Worm (Caenorhabditis elegans) whole organism, early embryonic: ENCODE data around the gene snr-3.

Experiments used
- B0310.2 ChIP-seq: sonication (generic microtip); optimal IDR thresholded peaks from 2 replicates; lab custom pipeline; 2016; ENCODE audit warnings: mild to moderate bottlenecking, missing genetic modification characterization, missing compliant biosample characterization
- F13C5.2 ChIP-seq: sonication (generic microtip); optimal IDR thresholded peaks from 2 replicates; lab custom pipeline; 2017; ENCODE audit warnings: mild to moderate bottlenecking, missing genetic modification characterization, inconsistent platforms, missing compliant biosample characterization
- aly-1 ChIP-seq: sonication (generic microtip); optimal IDR thresholded peaks from 2 replicates; lab custom pipeline; 2016; ENCODE audit warnings: missing genetic modification characterization, missing compliant biosample characterization
- ama-1 ChIP-seq: fragments of 150-350 bp; optimal IDR thresholded peaks from 2 replicates; lab custom pipeline; 2014
- ceh-13 ChIP-seq: fragments of 200-800 bp; sonication (Bioruptor generic); optimal IDR thresholded peaks from 2 replicates; lab custom pipeline; 2018; ENCODE audit warnings: mild to moderate bottlenecking, missing genetic modification characterization, missing compliant biosample characterization
- ceh-36 ChIP-seq: sonication (generic microtip); optimal IDR thresholded peaks from 2 replicates; lab custom pipeline; 2016; ENCODE audit warnings: missing genetic modification characterization, inconsistent platforms, missing compliant biosample characterization
- ets-7 ChIP-seq: sonication (generic microtip); optimal IDR thresholded peaks from 2 replicates; lab custom pipeline; 2016; ENCODE audit warnings: missing genotype, missing genetic modification characterization, missing compliant biosample characterization
- flt-1 ChIP-seq: fragments of 200-800 bp; sonication (Bioruptor generic); IDR thresholded peaks from 2 replicates; pipeline ENCODE4 v1.3.6; 2022; ENCODE audit warnings: missing genetic modification characterization, missing compliant biosample characterization
- hmbx-1 ChIP-seq: sonication (generic microtip); optimal IDR thresholded peaks from 2 replicates; lab custom pipeline; 2016; ENCODE audit warnings: mild to moderate bottlenecking, missing genetic modification characterization, missing compliant biosample characterization
- hmg-4 ChIP-seq: fragments of 200-800 bp; sonication (Bioruptor generic); optimal IDR thresholded peaks from 2 replicates; lab custom pipeline; 2018; ENCODE audit warnings: mild to moderate bottlenecking, missing genetic modification characterization, missing compliant biosample characterization
- hnd-1 ChIP-seq: sonication (generic microtip); optimal IDR thresholded peaks from 2 replicates; lab custom pipeline; 2016; ENCODE audit warnings: missing genetic modification characterization, missing compliant biosample characterization
- pes-1 ChIP-seq: fragments of 200-800 bp; sonication (Bioruptor generic); IDR thresholded peaks from 2 replicates; pipeline ENCODE4 v1.3.6; 2022; ENCODE audit warnings: missing genetic modification reagents, missing genetic modification characterization, missing compliant biosample characterization
- scrt-1 ChIP-seq: fragments of 200-800 bp; sonication (Bioruptor generic); IDR thresholded peaks from 2 replicates; pipeline ENCODE4 v1.3.6; 2022; ENCODE audit warnings: missing genetic modification characterization, missing compliant biosample characterization
- sea-1 ChIP-seq: fragments of 200-800 bp; sonication (Bioruptor generic); conservative IDR thresholded peaks from 2 replicates; pipeline ENCODE4 v1.3.6; 2022; ENCODE audit warnings: missing genetic modification characterization, missing compliant biosample characterization
- tbx-11 ChIP-seq: fragments of 200-800 bp; sonication (Bioruptor generic); IDR thresholded peaks from 2 replicates; pipeline ENCODE4 v1.3.6; 2022; ENCODE audit warnings: missing genetic modification characterization, missing compliant biosample characterization
- tbx-37 ChIP-seq: fragments of 200-800 bp; sonication (Bioruptor generic); conservative IDR thresholded peaks from 2 replicates; pipeline ENCODE4 v1.3.6; 2022; ENCODE audit warnings: missing genetic modification reagents, missing genetic modification characterization, missing compliant biosample characterization
- tra-4 ChIP-seq: sonication (generic microtip); optimal IDR thresholded peaks from 2 replicates; lab custom pipeline; 2017; ENCODE audit warnings: missing genetic modification characterization, missing compliant biosample characterization

snr-3 gene

DNA sequence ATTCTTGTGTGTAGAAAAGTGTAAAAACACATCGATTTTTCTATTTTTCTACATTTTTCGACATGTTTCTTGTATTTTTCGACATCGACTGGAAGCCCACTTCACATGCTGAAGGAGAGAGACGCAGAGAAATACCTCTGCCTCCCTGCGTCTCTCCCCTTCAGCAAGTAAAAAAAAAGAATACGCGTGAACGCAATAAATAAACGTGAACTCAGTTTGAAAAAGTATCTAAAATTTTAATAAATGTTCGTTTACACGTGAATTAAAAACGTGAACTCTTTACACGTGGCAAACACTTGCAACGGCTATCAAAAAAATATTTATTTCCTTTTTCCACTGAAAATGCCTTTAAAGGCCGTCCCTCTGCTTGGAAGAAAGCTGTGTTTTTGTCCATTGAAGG lies 13.3 kb upstream of the snr-3 start, which contains the start of gene R05G9.1:
TSS of gene R05G9.1 (plus strand) at position 343 of the 400 bp plus-strand sequence.
- no peak for TF ChIP-seq hnd-1 (tag; lab: Kevin White, UChicago)

DNA sequence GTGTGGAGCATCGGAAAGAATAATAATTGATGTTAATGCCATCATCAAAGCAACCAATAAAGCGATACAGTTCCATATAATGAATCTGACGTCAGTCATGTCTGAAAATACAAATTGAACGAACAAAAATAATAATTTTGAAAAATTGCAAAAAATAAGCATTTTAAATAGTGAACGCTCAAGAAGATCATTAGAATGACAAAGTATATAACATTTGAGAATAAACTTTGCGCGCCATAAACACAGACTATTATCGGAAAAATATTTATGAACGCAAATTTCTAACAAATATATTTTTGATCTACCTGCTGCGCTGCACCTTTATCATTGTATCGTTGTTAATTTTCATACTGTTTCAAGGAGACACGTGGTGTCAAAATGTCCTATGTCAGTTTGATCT lies 11.9 kb upstream of the snr-3 start, which contains the start of gene R05G9.3:
TSS of gene R05G9.3 (minus strand) at position 101 of the 400 bp plus-strand sequence.
- TF ChIP-seq F13C5.2 (tag; lab: Kevin White, UChicago) (no peak), hmbx-1 (tag; lab: Kevin White, UChicago) (no peak), tbx-37 (GFP tag; lab: Robert Waterston, UW) (no peak), ets-7 (no peak), sea-1 (GFP tag; lab: Robert Waterston, UW) (no peak), B0310.2 (tag; lab: Kevin White, UChicago) (no peak), scrt-1 (no peak), ceh-36 (tag; lab: Kevin White, UChicago) (no peak), tbx-11 (no peak), tra-4 (no peak), hnd-1 (tag; lab: Kevin White, UChicago) (no peak), ceh-13 (no peak), aly-1 (tag; lab: Kevin White, UChicago) (no peak), flt-1 (no peak), hmg-4 (GFP tag; lab: Kevin White, UChicago) (no peak)

DNA sequence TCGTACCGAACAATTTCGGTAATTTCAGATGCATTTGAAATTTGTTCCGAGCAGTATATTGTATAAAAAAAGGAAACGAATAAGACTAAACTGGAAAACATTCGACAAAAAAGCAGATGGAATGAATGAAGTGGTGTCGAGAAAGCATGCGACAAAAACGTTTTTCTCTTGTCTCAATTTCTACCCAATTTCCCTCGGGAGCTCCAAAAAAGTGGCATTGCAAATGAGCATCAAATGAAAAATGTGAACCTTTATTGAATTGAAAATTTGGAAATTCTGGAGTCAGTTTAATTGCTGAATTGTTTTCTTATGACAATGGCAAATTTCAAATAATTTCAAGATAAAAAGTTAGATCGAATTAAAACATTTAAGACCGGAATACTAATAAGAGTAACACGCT lies 10.6 kb upstream of the snr-3 start, which contains the start of gene R05G9.5:
TSS of gene R05G9.5 (minus strand) at position 101 of the 400 bp plus-strand sequence.
- no peak for TF ChIP-seq ama-1 (lab: Kevin White, UChicago)
- TF ChIP-seq F13C5.2 (tag; lab: Kevin White, UChicago), result no peak
- TF ChIP-seq ceh-36 (tag; lab: Kevin White, UChicago), result no peak
- TF ChIP-seq ceh-13, result no peak
- TF ChIP-seq ets-7, result no peak
- no peak for TF ChIP-seq tbx-37 (GFP tag; lab: Robert Waterston, UW)
- no peak for TF ChIP-seq hnd-1 (tag; lab: Kevin White, UChicago)

DNA sequence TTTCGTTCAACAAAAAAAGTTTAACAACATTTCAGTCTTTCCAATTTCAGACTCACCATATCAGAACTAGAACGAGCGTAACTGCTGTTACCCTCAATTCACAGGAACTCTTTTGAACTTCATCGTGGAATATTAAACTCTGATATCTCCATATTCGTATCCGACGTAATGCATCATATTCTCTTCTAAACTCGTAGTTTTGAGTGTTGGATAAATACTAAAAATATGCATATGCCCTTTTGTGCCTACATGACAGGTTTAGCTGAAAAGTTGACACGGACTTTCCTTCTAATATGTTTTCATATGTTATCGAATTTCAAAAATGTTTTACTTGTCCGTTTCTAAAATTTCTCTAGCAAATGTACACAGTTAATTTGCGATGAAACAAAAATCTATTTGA lies 9.5 kb upstream of the snr-3 start, which contains the start of gene twk-49:
TSS of gene twk-49 (minus strand) at position 101 of the 400 bp plus-strand sequence.
- TF ChIP-seq B0310.2 (tag; lab: Kevin White, UChicago) (no peak), tbx-37 (GFP tag; lab: Robert Waterston, UW) (no peak), sea-1 (GFP tag; lab: Robert Waterston, UW) (no peak), tbx-11 (no peak), ceh-36 (tag; lab: Kevin White, UChicago) (no peak), ceh-13 (no peak), tra-4 (no peak), F13C5.2 (tag; lab: Kevin White, UChicago) (no peak), scrt-1 (no peak), hmbx-1 (tag; lab: Kevin White, UChicago) (no peak), aly-1 (tag; lab: Kevin White, UChicago) (no peak), hnd-1 (tag; lab: Kevin White, UChicago) (no peak), pes-1 (no peak), flt-1 (no peak), hmg-4 (GFP tag; lab: Kevin White, UChicago) (no peak), ets-7 (no peak), ama-1 (lab: Kevin White, UChicago) (no peak)

DNA sequence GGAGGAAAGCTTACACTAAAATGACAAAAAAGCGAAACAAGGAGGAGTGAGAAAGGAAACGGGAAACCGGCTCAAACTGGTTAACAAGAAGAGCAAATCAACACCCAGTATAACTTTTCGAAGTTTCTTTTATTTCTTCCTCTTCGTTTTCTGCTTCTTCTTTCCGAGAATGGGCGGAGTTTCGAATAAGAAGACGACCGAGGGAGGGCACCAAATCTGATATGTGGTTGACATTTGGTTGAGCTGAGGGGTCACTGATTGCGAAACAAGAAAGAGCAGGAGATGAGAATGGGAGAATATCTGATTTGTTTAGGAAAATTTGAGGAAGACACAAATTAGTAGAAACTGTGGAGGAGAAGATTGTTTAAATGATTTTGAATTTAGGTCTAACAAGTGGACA lies 9.0 kb upstream of the snr-3 start:
- TF ChIP-seq ceh-36 (tag; lab: Kevin White, UChicago), result no peak
- no peak for TF ChIP-seq tra-4
- TF ChIP-seq sea-1 (GFP tag; lab: Robert Waterston, UW), result no peak
- TF ChIP-seq tbx-11, result no peak

DNA sequence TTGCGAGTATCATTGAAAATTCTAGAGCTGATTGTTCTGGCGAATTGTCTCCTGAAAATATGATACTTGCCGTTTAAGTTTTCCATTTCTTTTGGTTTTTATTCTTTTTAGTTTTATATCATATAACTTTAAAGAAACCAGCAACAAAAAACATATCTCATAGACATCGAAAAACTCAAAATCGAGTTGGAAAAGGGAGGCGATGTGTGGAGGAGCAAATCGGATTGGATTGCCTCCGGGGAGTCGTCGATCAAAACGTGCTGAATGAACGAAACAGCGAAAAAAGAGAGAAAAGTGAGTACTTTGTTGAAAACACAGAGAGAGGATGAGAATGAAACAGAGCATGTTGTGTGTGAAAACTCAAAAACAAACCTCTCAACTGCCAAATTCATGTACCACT lies 7.6 kb upstream of the snr-3 start:
- no peak for TF ChIP-seq scrt-1
- no peak for TF ChIP-seq hmbx-1 (tag; lab: Kevin White, UChicago)
- no peak for TF ChIP-seq tbx-11
- no peak for TF ChIP-seq F13C5.2 (tag; lab: Kevin White, UChicago)
- TF ChIP-seq hmg-4 (GFP tag; lab: Kevin White, UChicago), result no peak
- no peak for TF ChIP-seq sea-1 (GFP tag; lab: Robert Waterston, UW)
- TF ChIP-seq ceh-13, result no peak
- no peak for TF ChIP-seq B0310.2 (tag; lab: Kevin White, UChicago)

DNA sequence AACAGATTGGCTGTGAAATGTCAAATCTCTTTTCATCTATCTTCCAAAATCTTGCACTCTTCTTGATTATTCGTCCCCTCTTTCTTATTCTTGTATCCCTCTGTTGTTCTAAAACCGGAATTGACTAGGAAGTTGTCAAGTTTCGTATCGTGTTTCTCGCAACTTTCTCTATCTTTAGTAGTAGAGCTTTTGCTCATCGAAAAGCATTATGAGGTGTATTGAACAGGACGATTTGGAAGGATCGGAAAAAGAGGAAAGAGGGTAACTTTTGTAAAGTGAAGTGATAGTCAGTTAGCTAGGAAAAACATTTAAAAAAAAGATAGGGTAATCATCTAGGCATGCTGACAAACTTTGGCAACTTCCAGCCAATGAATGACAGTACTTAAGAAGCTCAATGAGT lies 6.9 kb upstream of the snr-3 start:
- TF ChIP-seq scrt-1 (no peak), ceh-36 (tag; lab: Kevin White, UChicago) (no peak), F13C5.2 (tag; lab: Kevin White, UChicago) (no peak), tbx-11 (no peak), hmbx-1 (tag; lab: Kevin White, UChicago) (no peak), tbx-37 (GFP tag; lab: Robert Waterston, UW) (no peak), ama-1 (lab: Kevin White, UChicago) (no peak), aly-1 (tag; lab: Kevin White, UChicago) (no peak), B0310.2 (tag; lab: Kevin White, UChicago) (no peak), flt-1 (no peak), tra-4 (no peak), pes-1 (no peak), ceh-13 (no peak), hmg-4 (GFP tag; lab: Kevin White, UChicago) (no peak), sea-1 (GFP tag; lab: Robert Waterston, UW) (no peak)

DNA sequence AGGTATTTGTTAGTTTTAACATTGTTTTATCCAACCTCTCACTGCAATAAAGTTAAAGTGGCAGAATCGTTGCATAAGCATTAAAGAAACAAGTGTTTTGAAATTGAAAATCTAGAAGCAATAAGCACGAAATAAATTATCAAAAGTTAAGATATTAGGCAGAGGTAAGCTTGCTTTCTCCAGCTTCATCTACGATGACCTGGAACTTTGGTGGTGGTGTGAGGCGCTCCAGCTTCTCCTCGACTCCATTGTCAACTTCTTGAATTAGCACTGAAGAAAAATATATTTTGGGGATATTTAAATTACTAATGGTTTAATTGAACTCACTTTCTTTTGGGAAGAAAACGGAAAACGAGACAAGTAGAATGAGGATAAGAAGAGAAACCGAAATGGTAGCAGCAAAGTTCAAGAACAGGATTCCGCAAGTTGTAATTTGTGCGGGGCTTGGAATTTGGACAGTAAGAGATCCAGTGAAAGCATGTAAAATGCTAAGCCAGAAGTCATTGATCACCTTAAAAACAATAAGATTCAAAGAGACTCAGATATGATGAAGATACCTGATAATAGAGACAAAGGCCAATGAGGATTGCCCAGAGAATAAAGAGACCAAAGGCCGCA lies 4.3 kb upstream of the snr-3 start:
- TF ChIP-seq F13C5.2 (tag; lab: Kevin White, UChicago), result peak; percentile 5
- TF ChIP-seq tra-4, result no peak
- TF ChIP-seq tbx-11, result 0 out of 2 replicates have a peak, but pooled peaks have one; percentile 5
